Fruit fly (Drosophila melanogaster) S2 (cell line): ENCODE data around the gene CG5561.

ENCODE experiments used
- CG8478 ChIP-seq: fragments of >200 bp; optimal IDR thresholded peaks from 2 replicates; lab custom pipeline; 2018
- CTCF ChIP-seq, 2 experiments: fragments of >200 bp; optimal IDR thresholded peaks; 2 replicates each; lab custom pipeline; 2018

DNA sequence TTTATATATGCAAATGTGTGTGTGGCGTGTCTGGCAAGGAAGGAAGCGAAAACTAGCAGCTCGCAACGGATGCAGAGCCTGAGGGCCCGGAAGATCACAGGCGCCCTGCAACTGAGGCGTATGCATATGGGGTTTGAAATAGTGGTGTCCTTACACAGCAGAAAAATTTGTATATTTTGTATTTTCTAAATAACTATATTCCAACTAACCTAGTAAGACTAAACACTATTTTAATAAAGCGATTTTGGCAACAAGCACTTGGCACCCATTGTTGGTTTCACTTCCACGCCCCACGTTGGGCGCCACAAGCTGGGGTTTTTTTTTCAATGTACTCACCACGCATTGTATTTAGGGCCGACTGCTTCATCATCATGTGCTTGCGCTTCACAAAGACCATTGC is 32.6 kb upstream of the CG5561 start:
- TF ChIP-seq CTCF (optimal IDR thresholded peaks at IDR 0.05; lab: Kevin White, UChicago) (no peak), CG8478 (lab: Kevin White, UChicago) (no peak)
